Worm (Caenorhabditis elegans) whole organism, L4 larva: ENCODE results near the gene nhr-121.
"Not testable (repeated sequence)": the region's sequence is repeated elsewhere in the genome, so short reads cannot be mapped to it uniquely, and the experiment has no call there.

Source experiments
- F44E2.7 ChIP-seq: fragments of 200-800 bp; sonication (Bioruptor generic); IDR thresholded peaks from 2 replicates; pipeline ENCODE4 v2.1.2; 2022; ENCODE audit warnings: missing genetic modification characterization, missing compliant biosample characterization
- Y75B8A.6 ChIP-seq: fragments of 200-800 bp; sonication (Bioruptor generic); IDR thresholded peaks from 2 replicates; pipeline ENCODE4 v1.3.6; 2022; ENCODE audit warnings: missing genetic modification reagents, missing genetic modification characterization, missing compliant biosample characterization
- aly-2 ChIP-seq: sonication (generic microtip); optimal IDR thresholded peaks from 2 replicates; lab custom pipeline; 2018; ENCODE audit warnings: missing biosample characterization, missing genetic modification characterization
- ceh-82 ChIP-seq: sonication (generic microtip); optimal IDR thresholded peaks from 2 replicates; lab custom pipeline; 2017; ENCODE audit warnings: missing biosample characterization, missing genetic modification characterization
- ces-1 ChIP-seq: fragments of 150-350 bp; sonication (generic microtip); optimal IDR thresholded peaks from 4 replicates; lab custom pipeline; 2014; ENCODE audit warnings: missing biosample characterization, missing genetic modification reagents, missing genetic modification characterization
- fkh-10 ChIP-seq: fragments of 150-350 bp; optimal IDR thresholded peaks from 2 replicates; lab custom pipeline; 2014; ENCODE audit warnings: missing biosample characterization, missing genetic modification reagents, missing genetic modification characterization
- lim-7 ChIP-seq: fragments of 200-800 bp; sonication (Bioruptor generic); IDR thresholded peaks from 2 replicates; pipeline ENCODE4 v1.3.6; 2022; ENCODE audit warnings: missing genetic modification characterization, missing compliant biosample characterization
- pqm-1 ChIP-seq: sonication (generic microtip); optimal IDR thresholded peaks from 2 replicates; lab custom pipeline; 2017; ENCODE audit warnings: missing biosample characterization, missing genetic modification characterization
- snpc-4 ChIP-seq: fragments of 150-350 bp; optimal IDR thresholded peaks from 2 replicates; lab custom pipeline; 2014; ENCODE audit warnings: missing biosample characterization, missing genetic modification characterization
- zfp-2 ChIP-seq: sonication (generic microtip); optimal IDR thresholded peaks from 2 replicates; lab custom pipeline; 2016; ENCODE audit warnings: mild to moderate bottlenecking, missing genetic modification characterization, missing compliant biosample characterization
- ztf-11 ChIP-seq: fragments of 150-350 bp; optimal IDR thresholded peaks from 2 replicates; lab custom pipeline; 2014; ENCODE audit warnings: missing biosample characterization, missing genetic modification characterization

- not testable (repeated sequence) for TF ChIP-seq ceh-82 (tag; lab: Kevin White, UChicago); zfp-2; pqm-1 (tag; lab: Kevin White, UChicago); lim-7 (GFP tag; lab: Robert Waterston, UW); aly-2; F44E2.7 (GFP tag; lab: Robert Waterston, UW); ztf-11 (tag; lab: Kevin White, UChicago); ces-1 (GFP tag; lab: Kevin White, UChicago); Y75B8A.6 (GFP tag; lab: Robert Waterston, UW); snpc-4; fkh-10 (GFP tag; lab: Kevin White, UChicago)
These were observed 45.5 kb upstream of the nhr-121 start for ce11 chrIII:2500073-2500472.
